Worm (Caenorhabditis elegans) whole organism, L4 larva: ENCODE data around the gene str-134.

Experiments
- F44E2.7 ChIP-seq: fragments of 200-800 bp; sonication (Bioruptor generic); IDR thresholded peaks from 2 replicates; pipeline ENCODE4 v2.1.2; 2022; ENCODE audit warnings: missing genetic modification characterization, missing compliant biosample characterization
- T26A8.4 ChIP-seq: fragments of 200-800 bp; sonication (Bioruptor generic); IDR thresholded peaks from 2 replicates; pipeline ENCODE4 v1.3.6; 2022; ENCODE audit warnings: missing genetic modification characterization, missing compliant biosample characterization
- ZK546.5 ChIP-seq, 2 experiments: sonication (generic microtip); optimal IDR thresholded peaks; 2 replicates each; lab custom pipeline; 2017; ENCODE audit warnings: missing biosample characterization in 2 of 2, missing genetic modification characterization in 2 of 2
- ceh-20 ChIP-seq: fragments of 200-800 bp; sonication (Bioruptor generic); IDR thresholded peaks from 2 replicates; pipeline ENCODE4 v1.3.6; 2022; ENCODE audit warnings: missing genetic modification reagents, missing genetic modification characterization, missing compliant biosample characterization
- ceh-28 ChIP-seq: fragments of 150-350 bp; optimal IDR thresholded peaks from 2 replicates; lab custom pipeline; 2014; ENCODE audit warnings: missing biosample characterization, missing genetic modification reagents, missing genetic modification characterization
- ceh-62 ChIP-seq: sonication (generic microtip); optimal IDR thresholded peaks from 2 replicates; lab custom pipeline; 2017; ENCODE audit warnings: missing biosample characterization, missing genetic modification characterization
- daf-12 ChIP-seq: fragments of 150-350 bp; optimal IDR thresholded peaks from 2 replicates; lab custom pipeline; 2014; ENCODE audit warnings: missing biosample characterization, missing genetic modification reagents, missing genetic modification characterization
- daf-19 ChIP-seq: fragments of 200-800 bp; sonication (Bioruptor generic); conservative IDR thresholded peaks from 2 replicates; pipeline ENCODE4 v1.3.6; 2022; ENCODE audit warnings: missing genetic modification characterization, missing compliant biosample characterization
- daf-8 ChIP-seq: fragments of 200-800 bp; sonication (Bioruptor generic); IDR thresholded peaks from 2 replicates; pipeline ENCODE4 v1.3.6; 2022; ENCODE audit warnings: missing genetic modification characterization, missing compliant biosample characterization
- dmd-6 ChIP-seq: fragments of 200-800 bp; sonication (Bioruptor generic); IDR thresholded peaks from 2 replicates; pipeline ENCODE4 v1.3.6; 2022; ENCODE audit warnings: missing genetic modification reagents, missing genetic modification characterization, missing compliant biosample characterization
- dmd-8 ChIP-seq: fragments of 200-800 bp; sonication (Bioruptor generic); IDR thresholded peaks from 2 replicates; pipeline ENCODE4 v1.3.6; 2022; ENCODE audit warnings: missing genetic modification characterization, missing compliant biosample characterization
- duxl-1 ChIP-seq: sonication (generic microtip); optimal IDR thresholded peaks from 2 replicates; lab custom pipeline; 2016; ENCODE audit warnings: mild to moderate bottlenecking, missing genetic modification characterization, moderate library complexity, missing compliant biosample characterization; ENCODE audit not compliant: poor library complexity
- egl-27 ChIP-seq: sonication (generic microtip); optimal IDR thresholded peaks from 3 replicates; lab custom pipeline; 2017; ENCODE audit warnings: missing biosample characterization, missing genetic modification reagents, missing genetic modification characterization
- egl-43 ChIP-seq: fragments of 200-800 bp; sonication (Bioruptor generic); IDR thresholded peaks from 2 replicates; pipeline ENCODE4 v1.3.6; 2022; ENCODE audit warnings: missing genetic modification reagents, missing genetic modification characterization, missing compliant biosample characterization
- fkh-10 ChIP-seq: fragments of 150-350 bp; optimal IDR thresholded peaks from 2 replicates; lab custom pipeline; 2014; ENCODE audit warnings: missing biosample characterization, missing genetic modification reagents, missing genetic modification characterization
- gei-8 ChIP-seq: fragments of 200-800 bp; sonication (Bioruptor generic); optimal IDR thresholded peaks from 2 replicates; lab custom pipeline; 2018; ENCODE audit warnings: mild to moderate bottlenecking, missing genetic modification characterization, missing compliant biosample characterization
- jun-1 ChIP-seq: fragments of 150-350 bp; optimal IDR thresholded peaks from 2 replicates; lab custom pipeline; 2014; ENCODE audit warnings: missing biosample characterization, missing genetic modification reagents, missing genetic modification characterization
- lin-1 ChIP-seq: fragments of 200-800 bp; sonication (Bioruptor generic); IDR thresholded peaks from 2 replicates; pipeline ENCODE4 v1.3.6; 2022; ENCODE audit warnings: missing genetic modification reagents, missing genetic modification characterization, missing compliant biosample characterization
- lin-13 ChIP-seq: fragments of 150-350 bp; optimal IDR thresholded peaks from 2 replicates; lab custom pipeline; 2014; ENCODE audit warnings: missing biosample characterization, missing genetic modification reagents, missing genetic modification characterization
- lin-15B ChIP-seq: fragments of 150-350 bp; sonication (generic microtip); optimal IDR thresholded peaks from 3 replicates; lab custom pipeline; 2014; ENCODE audit warnings: missing biosample characterization, missing genetic modification characterization
- lin-39 ChIP-seq: fragments of 150-350 bp; optimal IDR thresholded peaks from 2 replicates; lab custom pipeline; 2014; ENCODE audit warnings: missing biosample characterization, missing genetic modification reagents, missing genetic modification characterization
- lir-3 ChIP-seq: sonication (generic microtip); optimal IDR thresholded peaks from 2 replicates; lab custom pipeline; 2016; ENCODE audit warnings: mild to moderate bottlenecking, missing genetic modification characterization, missing compliant biosample characterization
- mdl-1 ChIP-seq, 2 experiments: fragments of 150-350 bp in 1 of 2; sonication (generic microtip) in 1 of 2; optimal IDR thresholded peaks; 2 replicates each; lab custom pipeline; 2014 to 2017; ENCODE audit warnings: missing biosample characterization in 2 of 2, missing genetic modification characterization in 2 of 2
- mep-1 ChIP-seq: fragments of 150-350 bp; sonication (generic microtip); optimal IDR thresholded peaks from 3 replicates; lab custom pipeline; 2014; ENCODE audit warnings: missing biosample characterization, missing genetic modification characterization
- nhr-102 ChIP-seq: sonication (generic microtip); optimal IDR thresholded peaks from 2 replicates; lab custom pipeline; 2016; ENCODE audit warnings: mild to moderate bottlenecking, missing genetic modification characterization, moderate library complexity, missing compliant biosample characterization
- nhr-111 ChIP-seq: fragments of 200-800 bp; sonication (Bioruptor generic); optimal IDR thresholded peaks from 2 replicates; lab custom pipeline; 2018; ENCODE audit warnings: mild to moderate bottlenecking, missing genetic modification characterization, missing compliant biosample characterization
- nhr-237 ChIP-seq: sonication (generic microtip); optimal IDR thresholded peaks from 2 replicates; lab custom pipeline; 2017; ENCODE audit warnings: missing biosample characterization, missing genetic modification characterization
- nhr-25 ChIP-seq: sonication (generic microtip); optimal IDR thresholded peaks from 2 replicates; lab custom pipeline; 2017; ENCODE audit warnings: missing genetic modification characterization, mild to moderate bottlenecking, missing compliant biosample characterization, antibody characterized with exemption, moderate library complexity, borderline replicate concordance; ENCODE audit not compliant: insufficient read depth
- nhr-41 ChIP-seq: fragments of 200-800 bp; sonication (Bioruptor generic); IDR thresholded peaks from 2 replicates; pipeline ENCODE4 v1.3.6; 2022; ENCODE audit warnings: missing genetic modification reagents, missing genetic modification characterization, missing compliant biosample characterization
- nhr-42 ChIP-seq: fragments of 200-800 bp; sonication (Bioruptor generic); IDR thresholded peaks from 2 replicates; pipeline ENCODE4 v1.3.6; 2022; ENCODE audit warnings: missing genetic modification characterization, missing compliant biosample characterization
- nhr-48 ChIP-seq: sonication (generic microtip); optimal IDR thresholded peaks from 2 replicates; lab custom pipeline; 2016; ENCODE audit warnings: mild to moderate bottlenecking, missing genetic modification characterization, missing compliant biosample characterization
- nhr-76 ChIP-seq: fragments of 150-350 bp; optimal IDR thresholded peaks from 2 replicates; lab custom pipeline; 2014; ENCODE audit warnings: missing biosample characterization, missing genetic modification characterization
- pha-4 ChIP-seq, 2 experiments: fragments of 150-350 bp in 1 of 2; fragments of 200-800 bp in 1 of 2; sonication (Bioruptor generic) in 1 of 2; IDR thresholded peaks in 1 of 2; optimal IDR thresholded peaks in 1 of 2; 2 replicates each; pipeline versions ENCODE4 v1.3.6 to Lab custom; 2014 to 2022; ENCODE audit warnings: missing genetic modification characterization in 2 of 2, missing genetic modification reagents in 2 of 2, missing biosample characterization in 1 of 2, missing compliant biosample characterization in 1 of 2
- pqm-1 ChIP-seq: sonication (generic microtip); optimal IDR thresholded peaks from 2 replicates; lab custom pipeline; 2017; ENCODE audit warnings: missing biosample characterization, missing genetic modification characterization
- set-16 ChIP-seq: fragments of 200-800 bp; sonication (Bioruptor generic); IDR thresholded peaks from 2 replicates; pipeline ENCODE4 v1.3.6; 2022; ENCODE audit warnings: missing genetic modification reagents, missing genetic modification characterization, missing compliant biosample characterization
- snpc-1.2 ChIP-seq: fragments of 200-800 bp; sonication (Bioruptor generic); IDR thresholded peaks from 2 replicates; pipeline ENCODE4 v1.3.6; 2022; ENCODE audit warnings: missing genetic modification reagents, missing genetic modification characterization, missing compliant biosample characterization
- snpc-4 ChIP-seq: fragments of 150-350 bp; optimal IDR thresholded peaks from 2 replicates; lab custom pipeline; 2014; ENCODE audit warnings: missing biosample characterization, missing genetic modification characterization
- spr-1 ChIP-seq: sonication (generic microtip); optimal IDR thresholded peaks from 2 replicates; lab custom pipeline; 2016; ENCODE audit warnings: mild to moderate bottlenecking, missing genetic modification characterization, missing compliant biosample characterization
- unc-39 ChIP-seq: sonication (generic microtip); optimal IDR thresholded peaks from 2 replicates; lab custom pipeline; 2017; ENCODE audit warnings: missing biosample characterization, missing genetic modification characterization
- zfp-2 ChIP-seq: sonication (generic microtip); optimal IDR thresholded peaks from 2 replicates; lab custom pipeline; 2016; ENCODE audit warnings: mild to moderate bottlenecking, missing genetic modification characterization, missing compliant biosample characterization

Gene str-134

DNA sequence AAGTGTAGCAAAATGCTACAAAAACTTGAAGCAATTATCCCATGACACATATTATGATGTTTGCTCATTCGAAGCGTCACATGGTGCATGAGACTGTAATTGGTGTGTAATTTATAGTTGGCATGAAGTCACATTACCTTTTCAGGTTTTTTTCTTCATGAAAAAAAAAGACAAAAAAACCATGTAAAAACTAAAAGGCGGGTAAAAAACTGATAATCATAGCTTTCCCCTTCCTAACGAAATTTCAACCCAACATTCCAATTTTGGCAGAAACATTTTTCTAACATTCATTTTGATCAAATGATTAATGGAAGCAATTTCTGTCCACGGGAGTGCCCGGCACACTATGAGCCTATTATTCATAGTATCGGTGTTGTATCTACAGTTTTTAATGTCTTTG is 4.6 kb downstream of the str-134 start, which contains the start of gene sri-4:
TSS of gene sri-4 (plus strand) at position 301 of the 400 bp plus-strand sequence.
- TF ChIP-seq ceh-28 (no peak), spr-1 (tag; lab: Kevin White, UChicago) (no peak), mdl-1 (tag; optimal IDR thresholded peaks at IDR 0.05; lab: Kevin White, UChicago) (no peak), ZK546.5 (tag; optimal IDR thresholded peaks at IDR 0.05; lab: Kevin White, UChicago) (no peak), egl-27 (no peak), duxl-1 (tag; lab: Kevin White, UChicago) (no peak), nhr-111 (GFP tag; lab: Kevin White, UChicago) (no peak), nhr-42 (no peak), nhr-237 (tag; lab: Kevin White, UChicago) (no peak), snpc-1.2 (no peak), egl-43 (GFP tag; lab: Robert Waterston, UW) (no peak), pqm-1 (tag; lab: Kevin White, UChicago) (no peak), zfp-2 (tag; lab: Kevin White, UChicago) (no peak), fkh-10 (no peak), mep-1 (tag; lab: Kevin White, UChicago) (no peak), F44E2.7 (no peak)

ce11 chrV:752679-753333 is 9.4 kb downstream of the str-134 start, which contains the start of the genes str-262 and srp-1:
str-262 (minus strand) TSS chrV:752779.
srp-1 (plus strand) TSS chrV:753283.
- no peak for TF ChIP-seq daf-8

ce11 chrV:756169-756568 is 12.7 kb downstream of the str-134 start, which contains the start of gene str-20:
str-20 (plus strand) TSS chrV:756469.
- TF ChIP-seq dmd-6 (no peak), lin-1 (GFP tag; lab: Robert Waterston, UW) (no peak), lin-13 (GFP tag; lab: Kevin White, UChicago) (no peak), dmd-8 (no peak), mdl-1 (tag; optimal IDR thresholded peaks at IDR 0.05; lab: Kevin White, UChicago) (no peak), nhr-25 (tag; lab: Kevin White, UChicago) (no peak), fkh-10 (no peak), pha-4 (GFP tag; IDR thresholded peaks at IDR 0.05; lab: Robert Waterston, UW) (no peak), pha-4 (tag; optimal IDR thresholded peaks at IDR 0.05; lab: Kevin White, UChicago) (no peak)

ce11 chrV:761235-761634 is 17.8 kb downstream of the str-134 start, which contains the start of gene C05E4.15:
C05E4.15 (minus strand) TSS chrV:761335.
- TF ChIP-seq pha-4 (GFP tag; IDR thresholded peaks at IDR 0.05; lab: Robert Waterston, UW): no peak
- no peak for TF ChIP-seq pha-4 (tag; optimal IDR thresholded peaks at IDR 0.05; lab: Kevin White, UChicago)
- no peak for TF ChIP-seq pqm-1 (tag; lab: Kevin White, UChicago)
- TF ChIP-seq nhr-48: no peak
- no peak for TF ChIP-seq jun-1
- no peak for TF ChIP-seq nhr-102
- no peak for TF ChIP-seq gei-8 (GFP tag; lab: Kevin White, UChicago)
- TF ChIP-seq lin-13 (GFP tag; lab: Kevin White, UChicago): no peak
- no peak for TF ChIP-seq lir-3
- no peak for TF ChIP-seq duxl-1 (tag; lab: Kevin White, UChicago)
- no peak for TF ChIP-seq nhr-76 (tag; lab: Kevin White, UChicago)
- no peak for TF ChIP-seq ceh-62
- no peak for TF ChIP-seq snpc-4

DNA sequence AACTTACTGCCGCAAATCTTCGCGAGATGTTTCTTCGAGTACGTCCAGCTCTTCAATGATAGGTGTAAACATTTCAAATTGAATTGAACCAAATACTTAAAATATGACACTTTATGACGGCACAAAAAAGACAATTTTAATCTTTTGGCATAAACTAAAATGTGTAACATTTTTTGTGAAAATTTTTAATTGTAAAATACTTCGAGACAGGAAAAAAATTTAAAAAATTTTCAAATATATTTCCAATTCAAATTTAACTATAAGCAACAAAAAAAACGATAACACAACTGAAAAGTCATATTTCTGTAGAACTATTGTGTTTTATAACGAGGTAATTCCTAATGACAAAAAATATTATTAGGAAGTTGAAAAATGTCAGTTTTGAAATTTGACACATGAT is 18.4 kb downstream of the str-134 start, which contains the start of gene C05E4.12:
TSS of gene C05E4.12 (minus strand) at position 101 of the 400 bp plus-strand sequence.
- TF ChIP-seq T26A8.4 (GFP tag; lab: Robert Waterston, UW) (no peak), nhr-42 (no peak), daf-19 (GFP tag; lab: Robert Waterston, UW) (no peak), lin-39 (tag; lab: Kevin White, UChicago) (no peak), set-16 (GFP tag; lab: Robert Waterston, UW) (no peak), fkh-10 (no peak), pha-4 (GFP tag; IDR thresholded peaks at IDR 0.05; lab: Robert Waterston, UW) (no peak), pha-4 (tag; optimal IDR thresholded peaks at IDR 0.05; lab: Kevin White, UChicago) (no peak), ceh-20 (GFP tag; lab: Robert Waterston, UW) (no peak), lin-15B (tag; lab: Kevin White, UChicago) (no peak), unc-39 (tag; lab: Kevin White, UChicago) (no peak), nhr-41 (GFP tag; lab: Robert Waterston, UW) (no peak), jun-1 (no peak), daf-12 (tag; lab: Kevin White, UChicago) (no peak)
- TF ChIP-seq, all 104 proteins: peak for 0
